Worm (Caenorhabditis elegans): ENCODE measurements around the gene F23F1.2.

ce11 chrII:19238-19637 lies 14.8 kb upstream of the F23F1.2 start, which contains the start of gene gmeb-1:
- TF ChIP-seq scrt-1 (GFP tag; IDR thresholded peaks at IDR 0.05) (no peak), hmbx-1 (tag; optimal IDR thresholded peaks at IDR 0.05) (no peak), F13C5.2 (tag; optimal IDR thresholded peaks at IDR 0.05) (no peak), ama-1 (optimal IDR thresholded peaks at IDR 0.05) (no peak), tbx-11 (GFP tag; IDR thresholded peaks at IDR 0.05) (no peak), flt-1 (GFP tag; IDR thresholded peaks at IDR 0.05) (no peak), aly-1 (tag; optimal IDR thresholded peaks at IDR 0.05) (no peak), pes-1 (GFP tag; IDR thresholded peaks at IDR 0.05) (no peak), sea-1 (GFP tag; conservative IDR thresholded peaks at IDR 0.05) (no peak), tra-4 (tag; optimal IDR thresholded peaks at IDR 0.05) (no peak), B0310.2 (tag; optimal IDR thresholded peaks at IDR 0.05) (no peak), ceh-36 (tag; optimal IDR thresholded peaks at IDR 0.05) (no peak)

Data from whole organism, early embryonic.